Worm (Caenorhabditis elegans) whole organism, late embryonic: ENCODE results near the gene T02B11.6.

Source experiments
- C38D4.7 ChIP-seq: fragments of 200-800 bp; sonication (Bioruptor generic); optimal IDR thresholded peaks from 2 replicates; lab custom pipeline; 2018; ENCODE audit warnings: mild to moderate bottlenecking, missing genetic modification characterization, moderate library complexity, missing compliant biosample characterization
- F13H6.1 ChIP-seq: sonication (generic microtip); optimal IDR thresholded peaks from 2 replicates; lab custom pipeline; 2016; ENCODE audit warnings: missing genetic modification characterization, missing compliant biosample characterization
- ahr-1 ChIP-seq: sonication (generic microtip); optimal IDR thresholded peaks from 2 replicates; lab custom pipeline; 2016; ENCODE audit warnings: missing genetic modification characterization, missing compliant biosample characterization
- ama-1 ChIP-seq: fragments of 150-350 bp; optimal IDR thresholded peaks from 2 replicates; lab custom pipeline; 2014
- ceh-14 ChIP-seq: sonication (generic microtip); optimal IDR thresholded peaks from 2 replicates; lab custom pipeline; 2016; ENCODE audit warnings: missing genotype, missing genetic modification characterization, missing compliant biosample characterization
- ceh-2 ChIP-seq: sonication (generic microtip); optimal IDR thresholded peaks from 2 replicates; lab custom pipeline; 2016; ENCODE audit warnings: missing genotype, missing genetic modification characterization, missing compliant biosample characterization
- ceh-48 ChIP-seq: sonication (generic microtip); optimal IDR thresholded peaks from 2 replicates; lab custom pipeline; 2016; ENCODE audit warnings: missing genetic modification characterization, inconsistent platforms, missing compliant biosample characterization
- ceh-9 ChIP-seq: sonication (generic microtip); optimal IDR thresholded peaks from 2 replicates; lab custom pipeline; 2016; ENCODE audit warnings: mild to moderate bottlenecking, missing genetic modification characterization, inconsistent platforms, missing compliant biosample characterization
- dmd-4 ChIP-seq: sonication (generic microtip); optimal IDR thresholded peaks from 2 replicates; lab custom pipeline; 2016; ENCODE audit warnings: borderline replicate concordance, missing genetic modification characterization, missing compliant biosample characterization
- dve-1 ChIP-seq: sonication (generic microtip); optimal IDR thresholded peaks from 2 replicates; lab custom pipeline; 2017; ENCODE audit warnings: antibody characterized with exemption, mild to moderate bottlenecking, missing genetic modification characterization, missing compliant biosample characterization
- elt-2 ChIP-seq: sonication (generic microtip); optimal IDR thresholded peaks from 2 replicates; lab custom pipeline; 2016; ENCODE audit warnings: missing genetic modification reagents, missing genetic modification characterization, missing compliant biosample characterization
- fax-1 ChIP-seq: sonication (generic microtip); optimal IDR thresholded peaks from 2 replicates; lab custom pipeline; 2016; ENCODE audit warnings: missing genotype, missing genetic modification characterization, missing compliant biosample characterization
- gmeb-2 ChIP-seq: sonication (generic microtip); optimal IDR thresholded peaks from 2 replicates; lab custom pipeline; 2016; ENCODE audit warnings: missing genetic modification characterization, inconsistent platforms, missing compliant biosample characterization
- hlh-30 ChIP-seq: sonication (generic microtip); optimal IDR thresholded peaks from 2 replicates; lab custom pipeline; 2017; ENCODE audit warnings: antibody characterized with exemption, missing genetic modification characterization, missing compliant biosample characterization; ENCODE audit not compliant: insufficient read depth
- hlh-8 ChIP-seq: sonication (generic microtip); optimal IDR thresholded peaks from 2 replicates; lab custom pipeline; 2016; ENCODE audit warnings: missing genotype, missing genetic modification characterization, missing compliant biosample characterization
- lim-6 ChIP-seq: sonication (generic microtip); optimal IDR thresholded peaks from 2 replicates; lab custom pipeline; 2016; ENCODE audit warnings: missing genetic modification characterization, missing compliant biosample characterization
- nhr-11 ChIP-seq: fragments of 150-350 bp; optimal IDR thresholded peaks from 2 replicates; lab custom pipeline; 2014; ENCODE audit warnings: missing biosample characterization, missing genetic modification characterization
- nhr-232 ChIP-seq: sonication (generic microtip); optimal IDR thresholded peaks from 2 replicates; lab custom pipeline; 2016; ENCODE audit warnings: missing genetic modification characterization, missing compliant biosample characterization
- odd-2 ChIP-seq: sonication (generic microtip); optimal IDR thresholded peaks from 2 replicates; lab custom pipeline; 2017; ENCODE audit warnings: antibody characterized with exemption, mild to moderate bottlenecking, missing genetic modification characterization, missing compliant biosample characterization
- pag-3 ChIP-seq: sonication (generic microtip); optimal IDR thresholded peaks from 2 replicates; lab custom pipeline; 2016; ENCODE audit warnings: missing compliant biosample characterization, missing genetic modification characterization, borderline replicate concordance
- pax-1 ChIP-seq: fragments of 150-350 bp; optimal IDR thresholded peaks from 2 replicates; lab custom pipeline; 2014; ENCODE audit warnings: missing biosample characterization, missing genetic modification characterization
- pqm-1 ChIP-seq: sonication (generic microtip); optimal IDR thresholded peaks from 2 replicates; lab custom pipeline; 2016; ENCODE audit warnings: missing genetic modification characterization, missing compliant biosample characterization
- ref-2 ChIP-seq: sonication (generic microtip); optimal IDR thresholded peaks from 2 replicates; lab custom pipeline; 2016; ENCODE audit warnings: missing genetic modification characterization, missing compliant biosample characterization
- rnt-1 ChIP-seq: sonication (generic microtip); optimal IDR thresholded peaks from 2 replicates; lab custom pipeline; 2016; ENCODE audit warnings: missing genetic modification characterization, missing compliant biosample characterization
- sox-2 ChIP-seq: fragments of 200-800 bp; sonication (Bioruptor generic); IDR thresholded peaks from 2 replicates; pipeline ENCODE4 v1.3.6; 2022; ENCODE audit warnings: missing genetic modification reagents, missing genetic modification characterization, missing compliant biosample characterization
- tbx-2 ChIP-seq: sonication (generic microtip); optimal IDR thresholded peaks from 2 replicates; lab custom pipeline; 2016; ENCODE audit warnings: missing genetic modification characterization, missing compliant biosample characterization
- ttx-3 ChIP-seq: sonication (generic microtip); optimal IDR thresholded peaks from 2 replicates; lab custom pipeline; 2016; ENCODE audit warnings: missing genetic modification reagents, missing genetic modification characterization, missing compliant biosample characterization
- unc-3 ChIP-seq, 2 experiments: fragments of 200-800 bp in 1 of 2; sonication (Bioruptor generic) in 1 of 2; sonication (generic microtip) in 1 of 2; conservative IDR thresholded peaks in 1 of 2; optimal IDR thresholded peaks in 1 of 2; 2 replicates each; pipeline versions ENCODE4 v1.3.6 to Lab custom; 2016 to 2022; ENCODE audit warnings: missing compliant biosample characterization in 2 of 2, missing genetic modification characterization in 2 of 2, missing genetic modification reagents in 1 of 2
- unc-42 ChIP-seq: sonication (generic microtip); optimal IDR thresholded peaks from 2 replicates; lab custom pipeline; 2016; ENCODE audit warnings: missing genotype, missing genetic modification characterization, missing compliant biosample characterization
- ztf-16 ChIP-seq: sonication (generic microtip); optimal IDR thresholded peaks from 2 replicates; lab custom pipeline; 2017; ENCODE audit warnings: missing genetic modification characterization, missing compliant biosample characterization

T02B11.6 gene

DNA sequence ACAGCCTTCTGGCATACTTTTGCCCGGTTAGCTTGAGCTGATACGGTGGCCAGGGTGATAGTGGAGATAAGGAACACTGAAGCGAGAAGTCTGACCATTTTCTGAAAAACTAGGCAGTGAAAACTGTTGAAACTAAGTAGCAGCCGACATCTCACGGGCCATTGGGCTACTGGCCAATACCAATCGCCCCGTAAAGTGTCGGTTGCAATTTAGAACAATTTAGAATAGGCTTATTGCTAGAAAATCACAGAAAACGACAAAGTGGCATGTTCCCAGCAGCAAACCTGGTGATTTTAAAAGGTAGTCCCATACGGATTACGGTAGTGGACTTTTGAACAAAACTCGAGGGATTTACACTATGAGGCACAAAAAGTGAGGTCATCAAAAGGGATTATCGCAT is 18.1 kb downstream of the T02B11.6 start, which contains the start of gene T02B11.4:
T02B11.4 (minus strand) TSS at position 101 of the 400 bp plus-strand sequence.
- TF ChIP-seq C38D4.7 (GFP tag; lab: Kevin White, UChicago) = no peak
- no peak for TF ChIP-seq fax-1
- no peak for TF ChIP-seq odd-2 (tag; lab: Kevin White, UChicago)
- TF ChIP-seq unc-3 (GFP tag; conservative IDR thresholded peaks at IDR 0.05; lab: Robert Waterston, UW) = no peak
- TF ChIP-seq unc-3 (tag; optimal IDR thresholded peaks at IDR 0.05; lab: Kevin White, UChicago) = no peak

DNA sequence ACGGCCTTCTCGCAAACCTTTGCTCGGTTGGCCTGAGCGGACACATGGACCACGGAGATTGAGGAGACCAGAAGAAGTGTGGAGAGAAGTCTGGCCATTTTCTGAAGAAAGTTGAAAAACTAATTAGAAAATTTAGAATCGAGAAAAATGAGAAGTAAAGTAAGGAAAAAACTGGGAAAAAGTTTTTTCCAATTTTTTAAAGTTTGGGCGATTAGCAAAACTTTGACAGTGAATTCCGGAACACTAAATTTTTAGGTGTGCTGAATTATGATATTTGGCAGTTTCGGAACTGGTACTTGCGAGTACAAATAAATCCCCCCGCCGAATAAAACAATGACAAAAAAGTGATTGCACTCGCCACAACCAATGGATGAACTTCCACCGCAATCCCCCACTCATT is 22.4 kb downstream of the T02B11.6 start, which contains the start of gene T02B11.3:
T02B11.3 (minus strand) TSS at position 101 of the 400 bp plus-strand sequence.
- TF ChIP-seq dmd-4 (tag; lab: Kevin White, UChicago) (no peak), nhr-11 (tag; lab: Kevin White, UChicago) (no peak), hlh-30 (tag; lab: Kevin White, UChicago) (no peak), ceh-48 (tag; lab: Kevin White, UChicago) (no peak)
- TF ChIP-seq, all 69 proteins: peak for 0

DNA sequence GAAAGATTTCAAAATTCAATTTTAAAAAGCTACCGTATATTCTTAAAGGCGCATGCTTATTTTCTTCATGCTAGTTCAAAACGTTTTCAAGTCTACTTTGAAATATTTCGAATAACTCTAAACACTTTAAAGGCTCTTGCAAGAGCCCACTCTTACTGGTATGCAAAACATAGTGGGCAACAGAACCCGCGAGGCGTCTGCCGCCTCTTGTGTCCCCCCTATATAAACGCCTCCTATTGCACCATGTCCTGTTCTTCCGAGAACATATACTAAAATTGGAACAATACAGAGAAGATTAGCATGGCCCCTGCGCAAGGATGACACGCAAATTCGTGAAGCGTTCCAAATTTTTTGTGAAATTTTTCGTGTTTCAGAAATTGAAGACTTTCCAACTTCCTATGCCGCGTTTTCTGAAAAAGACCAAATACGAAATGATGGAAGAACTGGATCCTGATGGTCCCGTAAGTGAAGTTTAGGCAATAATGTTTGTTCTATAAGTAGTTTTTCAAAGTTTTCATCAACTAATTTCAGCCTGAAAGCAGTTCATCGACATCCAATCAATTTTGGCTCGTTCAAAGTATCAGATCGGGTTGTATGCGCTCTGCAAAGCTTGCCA is 30.2 kb downstream of the T02B11.6 start:
- 0 out of 2 replicates have a peak, but pooled peaks have one; percentile 36 for TF ChIP-seq sox-2 (GFP tag; lab: Robert Waterston, UW)
- no peak for TF ChIP-seq ref-2
- no peak for TF ChIP-seq ceh-48 (tag; lab: Kevin White, UChicago)
- TF ChIP-seq, all 69 proteins: peak for 1

DNA sequence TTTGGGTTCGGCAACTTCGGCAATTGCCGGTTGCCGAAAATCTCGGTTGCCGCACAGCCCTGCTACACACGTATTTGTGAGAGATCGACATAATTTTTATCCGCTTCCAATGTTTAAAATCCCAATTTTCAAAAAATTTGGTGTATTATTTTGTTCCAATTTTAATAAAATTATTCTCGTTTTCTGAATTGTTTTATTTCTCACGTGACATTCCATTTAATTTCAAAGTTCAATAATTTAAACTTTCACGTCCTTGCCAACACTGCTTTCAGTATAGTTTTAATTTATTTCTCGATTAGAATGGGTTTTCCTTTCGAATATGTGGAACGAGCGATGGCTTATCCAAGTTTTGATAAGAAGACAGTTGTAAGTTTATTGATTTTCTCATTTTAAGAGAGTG is 32.6 kb downstream of the T02B11.6 start, which contains the start of gene K09C6.2:
K09C6.2 (plus strand) TSS at position 301 of the 400 bp plus-strand sequence.
- TF ChIP-seq C38D4.7 (GFP tag; lab: Kevin White, UChicago) (no peak), rnt-1 (no peak), odd-2 (tag; lab: Kevin White, UChicago) (no peak), hlh-8 (tag; lab: Kevin White, UChicago) (no peak), ztf-16 (tag; lab: Kevin White, UChicago) (no peak), lim-6 (tag; lab: Kevin White, UChicago) (no peak)

DNA sequence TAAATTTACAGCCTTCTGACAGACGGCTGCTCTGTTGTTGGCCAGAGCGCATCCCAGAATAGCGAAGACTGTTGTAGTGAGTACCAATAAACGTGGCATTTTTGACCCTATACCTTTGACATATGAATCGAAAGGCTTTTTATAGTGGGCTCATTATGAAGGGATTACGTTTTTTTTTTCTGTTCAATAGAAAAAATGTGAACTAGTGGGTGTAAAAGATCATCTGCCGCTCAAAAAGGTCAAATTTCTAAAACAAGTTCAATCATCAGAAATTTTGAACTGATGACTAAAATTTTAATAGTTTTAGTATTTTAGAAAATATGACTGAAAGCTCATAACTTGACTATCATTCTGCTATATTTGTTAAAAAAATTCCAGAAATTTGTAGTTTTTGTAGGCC is 34.1 kb downstream of the T02B11.6 start, which contains the start of gene K09C6.9:
K09C6.9 (minus strand) TSS at position 101 of the 400 bp plus-strand sequence.
- TF ChIP-seq ama-1 (no peak), lim-6 (tag; lab: Kevin White, UChicago) (no peak), ceh-14 (no peak), ahr-1 (tag; lab: Kevin White, UChicago) (no peak), hlh-8 (tag; lab: Kevin White, UChicago) (no peak), ceh-2 (no peak), unc-42 (tag; lab: Kevin White, UChicago) (no peak), F13H6.1 (no peak), ttx-3 (tag; lab: Kevin White, UChicago) (no peak), pqm-1 (tag; lab: Kevin White, UChicago) (no peak), ceh-48 (tag; lab: Kevin White, UChicago) (no peak), dmd-4 (tag; lab: Kevin White, UChicago) (no peak), unc-3 (GFP tag; conservative IDR thresholded peaks at IDR 0.05; lab: Robert Waterston, UW) (no peak), unc-3 (tag; optimal IDR thresholded peaks at IDR 0.05; lab: Kevin White, UChicago) (no peak), pag-3 (no peak), gmeb-2 (tag; lab: Kevin White, UChicago) (no peak), dve-1 (tag; lab: Kevin White, UChicago) (no peak), ceh-9 (tag; lab: Kevin White, UChicago) (no peak), nhr-232 (no peak)

DNA sequence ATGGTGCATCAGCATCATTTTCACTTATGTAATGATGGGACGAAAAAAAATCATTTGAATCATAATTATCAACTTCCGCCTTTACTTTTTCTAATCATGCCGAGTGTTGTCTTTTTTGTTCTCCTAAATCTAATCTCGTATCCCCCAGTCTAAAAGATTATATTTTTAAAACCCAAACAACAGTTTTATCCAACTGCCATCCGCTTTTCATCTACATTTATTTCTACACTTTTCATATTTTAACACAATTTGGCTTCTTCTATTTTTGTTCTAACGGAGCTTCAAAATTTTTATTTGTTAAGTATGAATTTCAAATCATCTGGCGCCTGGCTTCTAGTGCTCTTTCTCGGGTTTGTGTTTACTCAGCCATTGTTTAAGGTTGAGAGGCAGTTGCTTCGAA is 36.9 kb downstream of the T02B11.6 start, which contains the start of gene K09C6.3:
K09C6.3 (plus strand) TSS at position 301 of the 400 bp plus-strand sequence.
- no peak for TF ChIP-seq pax-1 (tag; lab: Kevin White, UChicago)
- TF ChIP-seq unc-3 (GFP tag; conservative IDR thresholded peaks at IDR 0.05; lab: Robert Waterston, UW) = no peak
- TF ChIP-seq unc-3 (tag; optimal IDR thresholded peaks at IDR 0.05; lab: Kevin White, UChicago) = no peak
- no peak for TF ChIP-seq elt-2 (tag; lab: Kevin White, UChicago)
- no peak for TF ChIP-seq ztf-16 (tag; lab: Kevin White, UChicago)
- no peak for TF ChIP-seq dmd-4 (tag; lab: Kevin White, UChicago)
- TF ChIP-seq tbx-2 (tag; lab: Kevin White, UChicago) = no peak
